Worm (Caenorhabditis elegans) whole organism, late embryonic: ENCODE data around the gene mltn-5.

Experiments
- F13H6.1 ChIP-seq: sonication (generic microtip); optimal IDR thresholded peaks from 2 replicates; lab custom pipeline; 2016; ENCODE audit warnings: missing genetic modification characterization, missing compliant biosample characterization
- K02D7.2 ChIP-seq: sonication (generic microtip); optimal IDR thresholded peaks from 2 replicates; lab custom pipeline; 2017; ENCODE audit warnings: mild to moderate bottlenecking, missing genetic modification characterization, missing compliant biosample characterization
- T23F11.4 ChIP-seq: fragments of 200-800 bp; sonication (Bioruptor generic); optimal IDR thresholded peaks from 2 replicates; lab custom pipeline; 2018; ENCODE audit warnings: mild to moderate bottlenecking, missing genetic modification characterization, missing compliant biosample characterization
- ahr-1 ChIP-seq: sonication (generic microtip); optimal IDR thresholded peaks from 2 replicates; lab custom pipeline; 2016; ENCODE audit warnings: missing genetic modification characterization, missing compliant biosample characterization
- ama-1 ChIP-seq: fragments of 150-350 bp; optimal IDR thresholded peaks from 2 replicates; lab custom pipeline; 2014
- ceh-14 ChIP-seq: sonication (generic microtip); optimal IDR thresholded peaks from 2 replicates; lab custom pipeline; 2016; ENCODE audit warnings: missing genotype, missing genetic modification characterization, missing compliant biosample characterization
- ceh-18 ChIP-seq: sonication (generic microtip); optimal IDR thresholded peaks from 2 replicates; lab custom pipeline; 2016; ENCODE audit warnings: missing genetic modification characterization, missing compliant biosample characterization
- ceh-2 ChIP-seq: sonication (generic microtip); optimal IDR thresholded peaks from 2 replicates; lab custom pipeline; 2016; ENCODE audit warnings: missing genotype, missing genetic modification characterization, missing compliant biosample characterization
- ceh-24 ChIP-seq: sonication (generic microtip); optimal IDR thresholded peaks from 2 replicates; lab custom pipeline; 2016; ENCODE audit warnings: mild to moderate bottlenecking, missing genetic modification characterization, missing compliant biosample characterization
- ceh-6 ChIP-seq: fragments of 200-800 bp; sonication (Bioruptor generic); optimal IDR thresholded peaks from 2 replicates; lab custom pipeline; 2018; ENCODE audit warnings: mild to moderate bottlenecking, missing genetic modification characterization, missing compliant biosample characterization
- che-1 ChIP-seq: sonication (generic microtip); optimal IDR thresholded peaks from 2 replicates; lab custom pipeline; 2016; ENCODE audit warnings: mild to moderate bottlenecking, missing genetic modification characterization, missing compliant biosample characterization
- dmd-4 ChIP-seq: sonication (generic microtip); optimal IDR thresholded peaks from 2 replicates; lab custom pipeline; 2016; ENCODE audit warnings: borderline replicate concordance, missing genetic modification characterization, missing compliant biosample characterization
- dve-1 ChIP-seq: sonication (generic microtip); optimal IDR thresholded peaks from 2 replicates; lab custom pipeline; 2017; ENCODE audit warnings: antibody characterized with exemption, mild to moderate bottlenecking, missing genetic modification characterization, missing compliant biosample characterization
- elt-2 ChIP-seq: sonication (generic microtip); optimal IDR thresholded peaks from 2 replicates; lab custom pipeline; 2016; ENCODE audit warnings: missing genetic modification reagents, missing genetic modification characterization, missing compliant biosample characterization
- elt-4 ChIP-seq: sonication (generic microtip); optimal IDR thresholded peaks from 2 replicates; lab custom pipeline; 2016; ENCODE audit warnings: missing genetic modification characterization, missing compliant biosample characterization
- fkh-10 ChIP-seq: fragments of 150-350 bp; optimal IDR thresholded peaks from 2 replicates; lab custom pipeline; 2014; ENCODE audit warnings: missing biosample characterization, missing genetic modification reagents, missing genetic modification characterization
- fkh-6 ChIP-seq: sonication (generic microtip); optimal IDR thresholded peaks from 2 replicates; lab custom pipeline; 2016; ENCODE audit warnings: missing genetic modification characterization, missing compliant biosample characterization
- gmeb-2 ChIP-seq: sonication (generic microtip); optimal IDR thresholded peaks from 2 replicates; lab custom pipeline; 2016; ENCODE audit warnings: missing genetic modification characterization, inconsistent platforms, missing compliant biosample characterization
- hlh-13 ChIP-seq: fragments of 200-800 bp; sonication (Bioruptor generic); optimal IDR thresholded peaks from 2 replicates; lab custom pipeline; 2018; ENCODE audit warnings: mild to moderate bottlenecking, missing genetic modification characterization, missing compliant biosample characterization
- hlh-15 ChIP-seq: sonication (generic microtip); optimal IDR thresholded peaks from 2 replicates; lab custom pipeline; 2016; ENCODE audit warnings: missing genetic modification characterization, missing compliant biosample characterization
- hlh-8 ChIP-seq: sonication (generic microtip); optimal IDR thresholded peaks from 2 replicates; lab custom pipeline; 2016; ENCODE audit warnings: missing genotype, missing genetic modification characterization, missing compliant biosample characterization
- lim-6 ChIP-seq: sonication (generic microtip); optimal IDR thresholded peaks from 2 replicates; lab custom pipeline; 2016; ENCODE audit warnings: missing genetic modification characterization, missing compliant biosample characterization
- nfya-1 ChIP-seq: sonication (generic microtip); optimal IDR thresholded peaks from 2 replicates; lab custom pipeline; 2017; ENCODE audit warnings: missing genetic modification characterization, mild to moderate bottlenecking, missing compliant biosample characterization, antibody characterized with exemption, moderate library complexity
- nhr-232 ChIP-seq: sonication (generic microtip); optimal IDR thresholded peaks from 2 replicates; lab custom pipeline; 2016; ENCODE audit warnings: missing genetic modification characterization, missing compliant biosample characterization
- odd-2 ChIP-seq: sonication (generic microtip); optimal IDR thresholded peaks from 2 replicates; lab custom pipeline; 2017; ENCODE audit warnings: antibody characterized with exemption, mild to moderate bottlenecking, missing genetic modification characterization, missing compliant biosample characterization
- pag-3 ChIP-seq: sonication (generic microtip); optimal IDR thresholded peaks from 2 replicates; lab custom pipeline; 2016; ENCODE audit warnings: missing compliant biosample characterization, missing genetic modification characterization, borderline replicate concordance
- pat-9 ChIP-seq: fragments of 200-800 bp; sonication (Bioruptor generic); optimal IDR thresholded peaks from 2 replicates; lab custom pipeline; 2018; ENCODE audit warnings: mild to moderate bottlenecking, missing genetic modification characterization, moderate library complexity, missing compliant biosample characterization
- pha-4 ChIP-seq: fragments of 150-350 bp; optimal IDR thresholded peaks from 2 replicates; lab custom pipeline; 2018; ENCODE audit warnings: missing biosample characterization, missing genetic modification reagents, missing genetic modification characterization
- pqm-1 ChIP-seq: sonication (generic microtip); optimal IDR thresholded peaks from 2 replicates; lab custom pipeline; 2016; ENCODE audit warnings: missing genetic modification characterization, missing compliant biosample characterization
- pros-1 ChIP-seq: fragments of 150-350 bp; optimal IDR thresholded peaks from 2 replicates; lab custom pipeline; 2014; ENCODE audit warnings: missing biosample characterization, missing genetic modification reagents, missing genetic modification characterization
- sox-2 ChIP-seq: fragments of 200-800 bp; sonication (Bioruptor generic); IDR thresholded peaks from 2 replicates; pipeline ENCODE4 v1.3.6; 2022; ENCODE audit warnings: missing genetic modification reagents, missing genetic modification characterization, missing compliant biosample characterization
- sox-4 ChIP-seq: sonication (generic microtip); optimal IDR thresholded peaks from 2 replicates; lab custom pipeline; 2017; ENCODE audit warnings: mild to moderate bottlenecking, missing genetic modification characterization, inconsistent platforms, missing compliant biosample characterization
- tbx-2 ChIP-seq: sonication (generic microtip); optimal IDR thresholded peaks from 2 replicates; lab custom pipeline; 2016; ENCODE audit warnings: missing genetic modification characterization, missing compliant biosample characterization
- tbx-7 ChIP-seq: sonication (generic microtip); optimal IDR thresholded peaks from 2 replicates; lab custom pipeline; 2016; ENCODE audit warnings: missing genotype, missing genetic modification characterization, missing compliant biosample characterization
- unc-86 ChIP-seq: sonication (generic microtip); optimal IDR thresholded peaks from 2 replicates; lab custom pipeline; 2016; ENCODE audit warnings: missing genetic modification characterization, missing compliant biosample characterization

Gene mltn-5

DNA sequence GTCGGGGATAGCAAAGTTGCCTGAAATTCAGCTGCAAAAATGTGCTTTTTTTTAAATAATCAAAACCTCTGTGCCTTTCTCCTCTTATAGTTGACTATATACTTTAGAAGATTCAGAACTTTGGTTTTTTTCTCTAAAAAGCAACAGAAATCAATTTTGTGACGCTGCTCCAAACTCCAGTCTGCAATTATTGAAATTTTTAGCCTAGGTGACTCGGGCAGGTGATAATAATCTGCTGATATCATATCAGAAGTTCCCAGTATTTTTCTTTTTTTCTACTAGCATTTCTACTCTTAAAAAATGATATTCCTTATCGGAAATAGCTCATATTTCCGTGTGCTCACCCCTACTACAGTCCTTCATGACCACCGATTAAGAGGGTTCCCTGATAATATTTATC is 24.3 kb downstream of the mltn-5 start, which contains the start of gene sre-44:
sre-44 (plus strand) TSS at position 301 of the 400 bp plus-strand sequence.
- peak; percentile 54 for TF ChIP-seq elt-2 (tag; lab: Kevin White, UChicago)
- TF ChIP-seq sox-4 (tag; lab: Kevin White, UChicago) = no peak

DNA sequence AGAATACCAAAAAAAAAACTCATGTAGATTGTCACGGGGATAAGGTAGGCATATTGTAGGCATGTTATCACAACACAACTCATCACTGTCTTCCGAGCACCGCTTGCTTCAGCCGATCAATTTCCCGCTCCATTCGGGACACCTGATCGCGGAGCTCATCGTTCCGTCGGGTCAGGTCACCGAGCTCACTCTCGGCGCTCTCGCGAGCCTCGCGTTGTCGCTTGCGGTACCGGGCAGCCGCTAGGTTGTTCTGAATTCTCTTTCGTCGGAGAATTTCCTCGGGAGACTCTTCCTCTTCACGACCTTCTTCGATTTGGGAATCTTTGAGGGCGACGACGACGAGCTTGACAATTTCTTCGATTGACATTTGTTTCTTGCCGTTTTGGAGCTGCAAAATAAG is 27.0 kb downstream of the mltn-5 start:
- no peak for TF ChIP-seq ceh-2 (tag; lab: Kevin White, UChicago)
- no peak for TF ChIP-seq hlh-15
- TF ChIP-seq lim-6 (tag; lab: Kevin White, UChicago) = no peak
- no peak for TF ChIP-seq hlh-13 (GFP tag; lab: Kevin White, UChicago)
- TF ChIP-seq nhr-232 (tag; lab: Kevin White, UChicago) = no peak
- no peak for TF ChIP-seq ahr-1 (tag; lab: Kevin White, UChicago)
- TF ChIP-seq odd-2 = no peak
- TF ChIP-seq ceh-24 (tag; lab: Kevin White, UChicago) = no peak
- TF ChIP-seq pag-3 (tag; lab: Kevin White, UChicago) = no peak

DNA sequence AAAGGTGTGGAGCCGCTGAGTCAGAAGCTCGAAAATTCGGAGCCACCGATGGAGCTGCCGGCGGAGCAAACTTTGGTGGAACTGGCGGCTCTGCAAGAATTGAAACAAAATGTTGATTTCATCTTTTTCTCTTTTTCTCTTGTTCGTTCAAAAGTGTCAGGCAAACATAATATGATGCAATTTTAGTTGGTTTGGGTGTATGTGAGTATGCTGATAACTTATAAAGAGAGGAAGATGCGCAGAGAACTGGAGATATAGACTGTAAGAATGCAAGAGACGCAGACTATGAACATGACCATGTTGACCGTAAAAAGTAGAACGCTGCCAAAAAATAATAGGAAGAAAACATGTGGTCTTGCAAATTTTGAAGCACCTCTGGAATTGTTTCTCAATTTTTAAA is 29.1 kb downstream of the mltn-5 start:
- TF ChIP-seq lim-6 (tag; lab: Kevin White, UChicago) (no peak), elt-2 (tag; lab: Kevin White, UChicago) (peak; percentile 59)

DNA sequence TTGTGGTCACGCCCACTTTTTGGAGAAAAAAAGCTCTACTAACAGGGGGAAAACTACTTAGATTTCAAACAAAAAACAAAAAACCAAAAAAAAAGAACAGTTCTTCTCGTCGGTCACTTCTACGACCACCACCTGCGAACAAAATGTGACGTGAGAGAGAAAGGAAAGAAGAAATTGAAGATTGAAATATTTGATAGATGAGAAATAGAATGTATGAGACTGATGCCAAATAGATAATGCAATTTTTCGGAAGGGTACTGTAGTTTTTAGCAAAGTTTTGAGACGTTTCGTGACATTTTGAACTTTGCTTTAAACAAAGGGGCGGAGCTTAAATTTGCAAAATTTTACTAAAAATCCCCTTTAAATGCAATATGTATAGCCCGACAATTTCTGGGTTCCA is 30.0 kb downstream of the mltn-5 start:
- TF ChIP-seq tbx-7 = no peak
- TF ChIP-seq pat-9 (tag; lab: Kevin White, UChicago) = no peak
- TF ChIP-seq fkh-6 = no peak
- no peak for TF ChIP-seq nhr-232 (tag; lab: Kevin White, UChicago)
- no peak for TF ChIP-seq tbx-2 (tag; lab: Kevin White, UChicago)
- TF ChIP-seq ama-1 = no peak
- TF ChIP-seq unc-86 (tag; lab: Kevin White, UChicago) = no peak
- no peak for TF ChIP-seq fkh-10 (GFP tag; lab: Kevin White, UChicago)
- TF ChIP-seq che-1 (tag; lab: Kevin White, UChicago) = no peak
- no peak for TF ChIP-seq dve-1 (tag; lab: Kevin White, UChicago)
- TF ChIP-seq ceh-6 = no peak
- TF ChIP-seq odd-2 = no peak
- no peak for TF ChIP-seq pqm-1
- no peak for TF ChIP-seq hlh-8

DNA sequence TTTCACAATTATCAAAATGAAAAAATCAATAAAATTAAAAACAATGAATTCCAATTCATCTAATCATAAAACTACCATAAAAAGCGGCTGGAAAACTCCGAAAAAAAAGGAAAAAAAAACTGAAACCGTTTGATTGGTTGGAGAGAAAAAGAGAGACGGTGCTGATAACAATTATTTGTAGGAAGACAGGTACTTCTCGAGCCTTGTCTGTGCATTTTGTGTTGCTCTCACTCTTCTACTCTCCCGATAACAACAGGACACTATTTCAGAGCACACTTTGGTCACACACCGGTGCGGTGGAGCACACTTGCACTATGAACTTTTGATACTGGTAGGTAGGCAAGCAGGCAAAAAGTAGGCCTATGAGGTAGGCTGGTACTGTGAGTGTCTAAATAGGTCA is 31.5 kb downstream of the mltn-5 start:
- no peak for TF ChIP-seq ceh-18
- TF ChIP-seq pros-1 (tag; lab: Kevin White, UChicago) = no peak
- TF ChIP-seq elt-2 (tag; lab: Kevin White, UChicago) = peak; percentile 79
- no peak for TF ChIP-seq ceh-24 (tag; lab: Kevin White, UChicago)
- TF ChIP-seq pqm-1 = peak; percentile 23
- no peak for TF ChIP-seq gmeb-2 (tag; lab: Kevin White, UChicago)
- TF ChIP-seq ceh-14 (tag; lab: Kevin White, UChicago) = no peak
- no peak for TF ChIP-seq pha-4 (tag; lab: Kevin White, UChicago)
- no peak for TF ChIP-seq F13H6.1 (tag; lab: Kevin White, UChicago)

DNA sequence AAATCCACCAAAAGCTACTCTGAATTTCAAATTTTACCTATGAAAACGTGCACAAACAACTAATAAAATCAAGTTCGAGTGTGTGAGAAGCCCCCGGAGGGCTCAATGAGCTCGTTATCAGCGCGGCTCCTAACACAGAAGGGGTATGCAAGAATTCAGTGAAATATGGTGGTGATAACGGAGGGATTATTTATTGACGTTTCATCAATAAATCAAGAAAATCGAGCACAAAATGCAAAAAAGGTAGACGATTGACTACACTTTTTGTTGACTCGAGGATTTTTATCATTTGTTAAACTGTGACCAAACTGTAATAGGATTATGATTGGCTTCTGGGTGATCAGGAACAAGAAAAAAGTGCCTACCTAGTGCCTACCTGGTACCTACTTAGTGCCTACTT is 32.4 kb downstream of the mltn-5 start, which contains the start of gene zip-3:
zip-3 (minus strand) TSS at position 21 of the 400 bp plus-strand sequence.
- TF ChIP-seq tbx-7 = no peak

DNA sequence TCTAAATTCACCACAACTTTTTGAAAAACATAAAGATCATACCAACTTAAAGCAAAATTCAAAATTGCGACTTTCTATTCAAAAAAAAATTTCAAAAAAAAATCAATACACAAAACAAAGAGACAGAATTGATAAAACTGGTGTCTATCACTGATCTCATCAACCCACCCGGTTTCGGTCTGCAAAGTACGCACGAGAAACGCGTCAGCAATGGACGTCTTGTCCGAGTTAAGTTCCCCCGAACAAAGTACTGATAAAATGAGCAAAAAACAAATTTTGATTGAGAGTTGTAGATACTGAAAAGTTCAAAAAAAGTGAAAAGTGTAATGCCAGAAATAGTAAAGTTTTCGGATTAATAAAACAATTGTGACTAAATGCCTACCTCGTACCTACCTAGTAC is 33.4 kb downstream of the mltn-5 start:
- no peak for TF ChIP-seq K02D7.2
- TF ChIP-seq T23F11.4 (GFP tag; lab: Kevin White, UChicago) = no peak
- TF ChIP-seq nfya-1 (tag; lab: Kevin White, UChicago) = no peak
- TF ChIP-seq fkh-6 = no peak
- TF ChIP-seq sox-2 (GFP tag; lab: Robert Waterston, UW) = no peak
- no peak for TF ChIP-seq elt-4 (tag; lab: Kevin White, UChicago)
- TF ChIP-seq dmd-4 = no peak
